Worm (Caenorhabditis elegans) whole organism, early embryonic: ENCODE data around the gene W07G4.7.

ENCODE experiments used
- B0310.2 ChIP-seq: sonication (generic microtip); optimal IDR thresholded peaks from 2 replicates; lab custom pipeline; 2016; ENCODE audit warnings: mild to moderate bottlenecking, missing genetic modification characterization, missing compliant biosample characterization
- hnd-1 ChIP-seq: sonication (generic microtip); optimal IDR thresholded peaks from 2 replicates; lab custom pipeline; 2016; ENCODE audit warnings: missing genetic modification characterization, missing compliant biosample characterization

DNA sequence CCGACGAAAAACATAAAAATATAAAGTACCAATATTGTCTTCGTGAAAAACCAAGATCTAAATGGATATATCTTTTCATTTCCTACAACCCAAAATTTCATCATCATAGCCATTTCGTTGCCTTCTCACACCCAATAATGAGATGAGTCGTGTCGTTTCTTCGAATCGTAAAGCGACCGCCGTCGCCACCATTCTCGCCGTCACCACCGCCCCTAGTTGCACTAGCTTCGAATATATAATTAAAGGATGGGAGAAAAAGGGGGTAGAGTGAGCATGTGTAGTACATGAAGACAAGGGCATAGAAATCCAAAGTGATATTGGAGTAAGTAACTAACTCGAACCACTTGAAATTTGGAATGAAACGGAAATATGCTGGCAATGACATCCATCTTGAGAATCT, 12.2 kb downstream of the W07G4.7 start:
- TF ChIP-seq B0310.2 (no peak), hnd-1 (no peak)
